Worm (Caenorhabditis elegans) whole organism, L3 larva: ENCODE data around the gene daf-36.

Experiments
- ZK546.5 ChIP-seq: sonication (generic microtip); optimal IDR thresholded peaks from 2 replicates; lab custom pipeline; 2017; ENCODE audit warnings: missing biosample characterization, missing genetic modification characterization
- ama-1 ChIP-seq: fragments of 150-350 bp; optimal IDR thresholded peaks from 2 replicates; lab custom pipeline; 2018
- egl-27 ChIP-seq: sonication (generic microtip); optimal IDR thresholded peaks from 4 replicates; lab custom pipeline; 2017; ENCODE audit warnings: missing biosample characterization, missing genetic modification reagents, missing genetic modification characterization
- elt-3 ChIP-seq, 3 experiments: fragments of 150-350 bp in 1 of 3; sonication (generic microtip) in 2 of 3; optimal IDR thresholded peaks; 2 replicates in 2 of 3; 4 replicates in 1 of 3; lab custom pipeline; 2014 to 2017; ENCODE audit warnings: missing biosample characterization in 3 of 3, missing genetic modification characterization in 3 of 3
- lin-39 ChIP-seq: fragments of 150-350 bp; optimal IDR thresholded peaks from 2 replicates; lab custom pipeline; 2018; ENCODE audit warnings: missing biosample characterization, missing genetic modification reagents, missing genetic modification characterization
- nhr-11 ChIP-seq: fragments of 150-350 bp; optimal IDR thresholded peaks from 2 replicates; lab custom pipeline; 2014; ENCODE audit warnings: missing biosample characterization, missing genetic modification characterization
- nhr-12 ChIP-seq: fragments of 150-350 bp; optimal IDR thresholded peaks from 2 replicates; lab custom pipeline; 2014; ENCODE audit warnings: missing biosample characterization, missing genetic modification characterization
- nhr-76 ChIP-seq: fragments of 150-350 bp; sonication (generic microtip); optimal IDR thresholded peaks from 5 replicates; lab custom pipeline; 2014; ENCODE audit warnings: missing biosample characterization, missing genetic modification characterization
- nhr-77 ChIP-seq: fragments of 150-350 bp; optimal IDR thresholded peaks from 2 replicates; lab custom pipeline; 2014; ENCODE audit warnings: missing biosample characterization, missing genetic modification characterization
- tbx-2 ChIP-seq: sonication (generic microtip); optimal IDR thresholded peaks from 2 replicates; lab custom pipeline; 2016; ENCODE audit warnings: mild to moderate bottlenecking, missing genetic modification characterization, missing compliant biosample characterization
- ztf-11 ChIP-seq: fragments of 150-350 bp; optimal IDR thresholded peaks from 2 replicates; lab custom pipeline; 2014; ENCODE audit warnings: missing biosample characterization, missing genetic modification characterization
- ztf-4 ChIP-seq: fragments of 150-350 bp; optimal IDR thresholded peaks from 2 replicates; lab custom pipeline; 2014; ENCODE audit warnings: missing biosample characterization, missing genetic modification characterization

ce11 chrV:10246443-10246885 lies 21.0 kb upstream of the daf-36 start:
- TF ChIP-seq elt-3 (tag; optimal IDR thresholded peaks at IDR 0.05; lab: Kevin White, UChicago) (no peak), ztf-11 (no peak), ama-1 (no peak), ztf-4 (tag; lab: Kevin White, UChicago) (no peak), lin-39 (tag; lab: Kevin White, UChicago) (peak; percentile 94), tbx-2 (tag; lab: Kevin White, UChicago) (no peak), nhr-11 (tag; lab: Kevin White, UChicago) (no peak), nhr-77 (no peak), nhr-12 (tag; lab: Kevin White, UChicago) (no peak), egl-27 (tag; lab: Kevin White, UChicago) (no peak), nhr-76 (tag; lab: Kevin White, UChicago) (no peak), ZK546.5 (tag; lab: Kevin White, UChicago) (no peak)
